Fruit fly (Drosophila melanogaster): ENCODE data around the gene CG33557.

Gene CG33557

DNA sequence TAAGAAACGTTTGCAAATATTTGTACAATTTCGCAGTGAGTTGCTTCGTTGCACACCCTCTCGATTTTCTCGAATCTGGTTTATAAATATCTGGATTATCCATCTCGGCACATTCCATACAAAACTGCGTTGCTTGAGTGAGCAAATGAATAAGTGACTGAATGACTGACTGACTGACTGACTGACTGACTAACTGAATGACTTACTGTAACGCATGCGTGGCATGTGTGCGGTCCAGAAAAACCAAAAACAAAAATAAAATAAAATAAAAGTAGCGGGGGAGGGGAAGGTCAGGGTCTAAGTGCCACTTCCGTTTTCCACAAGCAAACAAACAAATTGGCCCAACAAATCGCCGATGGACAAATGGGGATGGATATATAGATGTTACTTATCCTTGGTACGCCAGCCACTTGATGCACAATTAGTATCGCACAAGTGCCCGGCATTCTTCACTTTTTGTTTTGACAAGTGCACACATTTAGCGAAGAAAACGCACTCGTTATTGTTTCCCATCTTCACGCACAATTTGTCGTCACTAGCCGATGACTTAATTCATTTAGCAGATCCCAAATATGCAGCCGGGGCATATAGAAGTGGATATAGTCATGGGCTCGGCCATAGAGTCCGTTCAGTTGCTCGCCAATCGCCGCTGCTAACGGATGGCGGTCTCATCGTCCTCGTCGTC is at the start of gene CG33557:
CG33557 (plus strand) TSS at position 635 of the 685 bp plus-strand sequence.
- TF ChIP-seq Ets96B (tag; optimal IDR thresholded peaks at IDR 0.05): no peak
- TF ChIP-seq ss (GFP tag; optimal IDR thresholded peaks at IDR 0.05): no peak
- TF ChIP-seq Ets21C (GFP tag; optimal IDR thresholded peaks at IDR 0.05): no peak
- TF ChIP-seq pdm3 (GFP tag; optimal IDR thresholded peaks at IDR 0.05): no peak
- no peak for TF ChIP-seq Hr4 (GFP tag; optimal IDR thresholded peaks at IDR 0.05)
- no peak for TF ChIP-seq fkh (GFP tag; optimal IDR thresholded peaks at IDR 0.05)
- TF ChIP-seq acj6 (GFP tag; optimal IDR thresholded peaks at IDR 0.05): no peak
- no peak for TF ChIP-seq Lpt (GFP tag; optimal IDR thresholded peaks at IDR 0.05)
- TF ChIP-seq Sox102F (GFP tag; optimal IDR thresholded peaks at IDR 0.05): no peak
- no peak for TF ChIP-seq CG6808 (GFP tag; optimal IDR thresholded peaks at IDR 0.05)
- no peak for TF ChIP-seq CG10631 (GFP tag; optimal IDR thresholded peaks at IDR 0.05)

DNA sequence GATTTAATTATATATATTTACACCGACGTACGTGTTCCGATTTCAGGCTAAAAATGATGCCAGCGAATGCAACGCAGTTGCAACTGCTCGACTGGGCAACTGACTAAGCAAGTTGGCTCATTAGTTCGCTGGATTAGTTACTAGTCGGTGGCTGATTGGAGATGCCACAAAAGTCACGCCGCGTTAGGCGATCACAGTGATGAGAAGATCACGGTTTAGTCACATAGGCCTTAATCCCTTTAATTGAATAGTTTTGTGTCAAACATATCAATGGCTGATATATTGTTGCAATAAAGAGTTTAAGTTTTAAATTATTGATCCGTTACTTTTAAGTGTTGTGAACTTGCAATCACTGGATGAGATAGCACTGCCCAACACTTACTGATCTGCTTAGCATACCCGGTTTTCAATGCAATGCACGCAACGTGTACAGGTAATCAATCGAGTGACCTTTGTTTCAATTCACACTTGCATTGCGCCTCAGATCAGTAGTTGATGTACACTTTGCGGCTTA is 44.2 kb upstream of the CG33557 start, which contains the start of the genes CG1791 and CG1889:
CG1791 (minus strand) TSS at position 101 of the 514 bp plus-strand sequence.
CG1889 (plus strand) TSS at position 464 of the 514 bp plus-strand sequence.
- TF ChIP-seq lz (GFP tag; optimal IDR thresholded peaks at IDR 0.05): no peak
- no peak for TF ChIP-seq spab (GFP tag; optimal IDR thresholded peaks at IDR 0.05)
- TF ChIP-seq CG8632 (GFP tag; optimal IDR thresholded peaks at IDR 0.05): no peak
- no peak for TF ChIP-seq CG6854 (GFP tag; optimal IDR thresholded peaks at IDR 0.05)
- no peak for TF ChIP-seq CG10669 (GFP tag; optimal IDR thresholded peaks at IDR 0.05)
- TF ChIP-seq CG10631 (GFP tag; optimal IDR thresholded peaks at IDR 0.05): no peak
- no peak for TF ChIP-seq CG11902 (GFP tag; optimal IDR thresholded peaks at IDR 0.05)
- TF ChIP-seq CG7368 (GFP tag; optimal IDR thresholded peaks at IDR 0.05): no peak

DNA sequence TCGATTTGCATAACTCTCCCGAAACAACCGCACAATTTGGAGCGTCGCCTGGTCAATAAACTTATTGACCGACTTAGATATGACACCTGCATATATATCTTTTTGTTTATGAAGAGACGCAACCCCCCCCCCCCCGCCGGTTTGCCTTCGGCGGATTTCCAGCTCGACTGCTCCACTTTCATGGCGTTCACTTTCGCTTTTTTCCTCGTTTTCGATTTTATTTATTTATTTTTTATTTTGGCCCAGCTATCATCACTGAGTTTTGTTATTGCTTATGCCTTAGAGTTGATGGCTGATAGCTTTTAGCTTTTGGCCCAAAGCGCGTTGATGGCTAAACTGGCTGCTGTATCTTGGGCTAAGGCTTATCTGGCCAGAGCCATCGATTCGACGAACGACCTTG is 33.0 kb upstream of the CG33557 start:
- TF ChIP-seq Blimp-1 (GFP tag; optimal IDR thresholded peaks at IDR 0.05) (peak; percentile 24), Met (GFP tag; optimal IDR thresholded peaks at IDR 0.05) (no peak), acj6 (GFP tag; optimal IDR thresholded peaks at IDR 0.05) (no peak)

DNA sequence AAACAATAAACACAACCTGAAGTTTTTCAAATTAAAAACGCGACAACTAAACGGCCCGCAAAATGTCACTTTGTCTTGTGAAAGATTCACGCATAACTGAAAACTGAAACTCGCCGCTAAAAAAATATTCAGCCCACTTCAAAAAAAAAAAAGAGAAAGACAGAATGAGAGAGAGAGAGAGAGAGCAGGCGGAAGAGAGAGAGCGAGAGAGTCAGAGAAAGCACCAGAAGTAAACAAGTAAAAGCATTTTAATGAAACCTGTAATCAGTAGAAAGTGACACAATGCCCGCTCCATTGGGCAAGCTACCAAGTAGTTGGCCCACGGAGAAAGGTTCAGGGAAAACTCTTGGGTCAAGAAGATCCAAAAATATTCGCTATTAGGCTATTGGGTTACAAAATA is 31.7 kb upstream of the CG33557 start, which contains the start of gene CG43386:
CG43386 (minus strand) TSS at position 101 of the 400 bp plus-strand sequence.
- TF ChIP-seq CG10631 (GFP tag; optimal IDR thresholded peaks at IDR 0.05) (no peak), vri (GFP tag; optimal IDR thresholded peaks at IDR 0.05) (no peak), CG7368 (GFP tag; optimal IDR thresholded peaks at IDR 0.05) (no peak), Blimp-1 (GFP tag; optimal IDR thresholded peaks at IDR 0.05) (peak; percentile 29)

DNA sequence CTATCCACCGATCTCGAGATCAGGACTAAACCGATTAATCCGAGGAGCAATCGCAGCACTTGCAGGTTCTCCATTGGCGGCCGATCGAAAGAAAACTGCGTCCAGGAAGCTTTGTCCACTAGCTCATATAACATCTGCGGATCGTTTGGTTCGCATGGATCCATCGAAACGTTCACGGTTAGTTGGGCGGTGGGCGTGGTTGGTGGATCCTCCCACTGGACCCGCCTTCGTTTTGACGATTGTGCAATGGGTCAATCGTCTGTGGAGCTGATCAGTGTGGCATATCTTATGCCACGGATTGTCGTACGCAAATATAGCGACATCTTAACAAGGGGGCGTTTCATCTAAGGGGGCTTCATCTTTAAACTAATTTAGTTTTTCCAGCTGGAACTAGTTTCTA is 28.5 kb upstream of the CG33557 start, which contains the start of gene CG15252:
CG15252 (minus strand) TSS at position 101 of the 400 bp plus-strand sequence.
- TF ChIP-seq CG15336 (GFP tag; IDR thresholded peaks at IDR 0.05) (no peak), CG6163 (GFP tag; IDR thresholded peaks at IDR 0.05) (no peak), topi (GFP tag; optimal IDR thresholded peaks at IDR 0.05) (no peak), achi (GFP tag; optimal IDR thresholded peaks at IDR 0.05) (no peak), Smox (GFP tag; optimal IDR thresholded peaks at IDR 0.05) (no peak), CG6854 (GFP tag; optimal IDR thresholded peaks at IDR 0.05) (no peak), CG8632 (GFP tag; optimal IDR thresholded peaks at IDR 0.05) (no peak), esn (GFP tag; optimal IDR thresholded peaks at IDR 0.05) (no peak), lz (GFP tag; optimal IDR thresholded peaks at IDR 0.05) (no peak), Gug (GFP tag; IDR thresholded peaks at IDR 0.05) (no peak), net (GFP tag; optimal IDR thresholded peaks at IDR 0.05) (no peak), CG7368 (GFP tag; optimal IDR thresholded peaks at IDR 0.05) (no peak), Blimp-1 (GFP tag; optimal IDR thresholded peaks at IDR 0.05) (no peak), salr (GFP tag; optimal IDR thresholded peaks at IDR 0.05) (no peak), Lpt (GFP tag; optimal IDR thresholded peaks at IDR 0.05) (no peak), CG3919 (GFP tag; optimal IDR thresholded peaks at IDR 0.05) (no peak), fd59A (GFP tag; optimal IDR thresholded peaks at IDR 0.05) (no peak), CG9139 (GFP tag; optimal IDR thresholded peaks at IDR 0.05) (no peak), CG6792 (GFP tag; optimal IDR thresholded peaks at IDR 0.05) (no peak)
